Worm (Caenorhabditis elegans): ENCODE results near the gene F23A7.1.
"Not testable (repeated sequence)": the region's sequence is repeated elsewhere in the genome, so short reads cannot be mapped to it uniquely, and the experiment has no call there.

The F23A7.1 gene

ce11 chrX:16209660-16210059 is 7.5 kb upstream of the F23A7.1 start (continued):
- TF ChIP-seq tbx-2 (tag; optimal IDR thresholded peaks at IDR 0.05), result peak; percentile 76
- peak; percentile 83 for TF ChIP-seq nhr-20 (tag; optimal IDR thresholded peaks at IDR 0.05)
- TF ChIP-seq sup-37 (GFP tag; optimal IDR thresholded peaks at IDR 0.05), result peak; percentile 40
- peak; percentile 2 for TF ChIP-seq nhr-237 (tag; optimal IDR thresholded peaks at IDR 0.05)
- TF ChIP-seq lsy-2 (tag; optimal IDR thresholded peaks at IDR 0.05), result peak; percentile 63 to 73
- TF ChIP-seq efl-3 (GFP tag; optimal IDR thresholded peaks at IDR 0.05), result peak; percentile 55
- TF ChIP-seq fos-1 (tag; optimal IDR thresholded peaks at IDR 0.05), result peak; percentile 71

ce11 chrX:16210518-16210917 is 6.7 kb upstream of the F23A7.1 start, which contains the start of gene R11.4:
Gene R11.4 (minus strand): TSS chrX:16210618.
- TF ChIP-seq nhr-20 (tag; optimal IDR thresholded peaks at IDR 0.05) (no peak), snu-23 (GFP tag; optimal IDR thresholded peaks at IDR 0.05) (no peak), hpl-2 (GFP tag; optimal IDR thresholded peaks at IDR 0.05) (no peak), mab-9 (GFP tag; IDR thresholded peaks at IDR 0.05) (no peak), nhr-237 (tag; optimal IDR thresholded peaks at IDR 0.05) (no peak), isw-1 (GFP tag; IDR thresholded peaks at IDR 0.05) (no peak), dpl-1 (GFP tag; optimal IDR thresholded peaks at IDR 0.05) (no peak), vab-15 (tag; optimal IDR thresholded peaks at IDR 0.05) (no peak), elt-2 (tag; optimal IDR thresholded peaks at IDR 0.05) (no peak), ceh-63 (GFP tag; optimal IDR thresholded peaks at IDR 0.05) (no peak)

ce11 chrX:16212306-16212705 is 4.9 kb upstream of the F23A7.1 start, which contains the start of gene F23A7.4:
Gene F23A7.4 (plus strand): TSS chrX:16212606.
- not testable (repeated sequence) for TF ChIP-seq snu-23 (GFP tag; optimal IDR thresholded peaks at IDR 0.05); ceh-82 (tag; optimal IDR thresholded peaks at IDR 0.05); rnt-1 (tag; optimal IDR thresholded peaks at IDR 0.05)

- not testable (repeated sequence) for TF ChIP-seq F16B12.6 (tag; optimal IDR thresholded peaks at IDR 0.05); hlh-17 (GFP tag; optimal IDR thresholded peaks at IDR 0.05; ENCODE audit: borderline replicate concordance); C34B4.2 (tag; optimal IDR thresholded peaks at IDR 0.05)
Observed at ce11 chrX:16213073-16213472, 4.1 kb upstream of the F23A7.1 start, which contains the start of gene F23A7.8. Gene F23A7.8 (plus strand): TSS chrX:16213373.

- TF ChIP-seq nhr-85 (tag), result peak; percentile 1
- TF ChIP-seq efl-3 (GFP tag; optimal IDR thresholded peaks at IDR 0.05), result no peak
- no peak for TF ChIP-seq grh-1 (GFP tag; IDR thresholded peaks at IDR 0.05)
- no peak for TF ChIP-seq xbp-1 (tag; optimal IDR thresholded peaks at IDR 0.05)
- TF ChIP-seq ceh-82 (tag; optimal IDR thresholded peaks at IDR 0.05), result no peak
Observed at ce11 chrX:16217749-16218148, 541 bp downstream of the F23A7.1 start.

ce11 chrX:16218306-16218705 is 1.1 kb downstream of the F23A7.1 start:
- no peak for TF ChIP-seq hlh-4 (tag; optimal IDR thresholded peaks at IDR 0.05)
- no peak for TF ChIP-seq vab-15 (tag; optimal IDR thresholded peaks at IDR 0.05)
- no peak for TF ChIP-seq alr-1 (tag; optimal IDR thresholded peaks at IDR 0.05; ENCODE audit: borderline replicate concordance)
- TF ChIP-seq nhr-76 (tag; optimal IDR thresholded peaks at IDR 0.05), result no peak
- TF ChIP-seq lin-13 (GFP tag; optimal IDR thresholded peaks at IDR 0.05), result no peak
- no peak for TF ChIP-seq grh-1 (GFP tag; IDR thresholded peaks at IDR 0.05)
- peak; percentile 43 for TF ChIP-seq snu-23 (GFP tag; optimal IDR thresholded peaks at IDR 0.05)
- no peak for TF ChIP-seq efl-3 (GFP tag; optimal IDR thresholded peaks at IDR 0.05)
- no peak for TF ChIP-seq lin-39 (tag; optimal IDR thresholded peaks at IDR 0.05)
- TF ChIP-seq ceh-8 (GFP tag; optimal IDR thresholded peaks at IDR 0.05), result peak; percentile 45
- TF ChIP-seq tlp-1 (tag; optimal IDR thresholded peaks at IDR 0.05), result no peak
- TF ChIP-seq ceh-90 (tag; optimal IDR thresholded peaks at IDR 0.05), result no peak
- TF ChIP-seq dpl-1 (GFP tag; optimal IDR thresholded peaks at IDR 0.05), result no peak
- TF ChIP-seq elt-2 (tag; optimal IDR thresholded peaks at IDR 0.05), result no peak
- no peak for TF ChIP-seq snpc-4 (tag; optimal IDR thresholded peaks at IDR 0.05)
- no peak for TF ChIP-seq ces-1 (GFP tag; optimal IDR thresholded peaks at IDR 0.05)
- TF ChIP-seq nhr-237 (tag; optimal IDR thresholded peaks at IDR 0.05), result no peak
- TF ChIP-seq C34B4.2 (tag; optimal IDR thresholded peaks at IDR 0.05), result no peak
- TF ChIP-seq lin-14 (GFP tag; optimal IDR thresholded peaks at IDR 0.05), result peak; percentile 85
- TF ChIP-seq nhr-20 (tag; optimal IDR thresholded peaks at IDR 0.05), result peak; percentile 8
- TF ChIP-seq egl-27 (tag; optimal IDR thresholded peaks at IDR 0.05), result no peak
- no peak for TF ChIP-seq jun-1 (tag; optimal IDR thresholded peaks at IDR 0.05)
- TF ChIP-seq mef-2 (tag; optimal IDR thresholded peaks at IDR 0.05), result no peak
- TF ChIP-seq skn-1 (tag; optimal IDR thresholded peaks at IDR 0.05), result no peak
- no peak for TF ChIP-seq unc-98 (GFP tag; IDR thresholded peaks at IDR 0.05)
- TF ChIP-seq nhr-12 (tag; optimal IDR thresholded peaks at IDR 0.05), result no peak
- no peak for TF ChIP-seq F16B12.6 (tag; optimal IDR thresholded peaks at IDR 0.05)
- TF ChIP-seq nhr-90 (tag; optimal IDR thresholded peaks at IDR 0.05; ENCODE audit: poor library complexity), result no peak
